Worm (Caenorhabditis elegans) whole organism, midembryonic: ENCODE results near the gene lnkn-1.

Experiments
- cog-1 ChIP-seq: sonication (generic microtip); optimal IDR thresholded peaks from 2 replicates; lab custom pipeline; 2016; ENCODE audit warnings: missing genetic modification characterization, missing compliant biosample characterization
- flt-1 ChIP-seq: fragments of 200-800 bp; sonication (Bioruptor generic); IDR thresholded peaks from 2 replicates; pipeline ENCODE4 v1.3.6; 2022; ENCODE audit warnings: missing genetic modification characterization, missing compliant biosample characterization
- ztf-29 ChIP-seq: fragments of 200-800 bp; sonication (Bioruptor generic); IDR thresholded peaks from 2 replicates; pipeline ENCODE4 v1.3.6; 2022; ENCODE audit warnings: missing genetic modification reagents, missing genetic modification characterization, missing compliant biosample characterization

DNA sequence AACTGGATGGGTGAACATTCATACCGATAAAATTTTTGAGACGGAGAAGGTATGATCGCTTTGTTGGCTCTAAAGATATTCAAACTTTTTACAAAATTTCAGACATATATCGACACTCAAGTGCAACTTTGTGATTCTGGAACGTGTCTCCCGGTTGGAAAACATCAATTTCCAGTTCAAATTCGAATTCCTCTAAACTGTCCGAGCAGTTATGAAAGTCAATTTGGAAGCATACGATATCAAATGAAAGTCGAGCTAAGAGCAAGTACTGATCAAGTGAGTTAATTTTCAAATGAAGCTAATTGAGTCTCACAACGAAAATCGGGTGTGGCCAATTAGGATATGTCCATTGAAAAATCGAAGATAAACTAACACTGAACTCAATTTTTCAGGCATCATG is 44.3 kb downstream of the lnkn-1 start:
- no peak for TF ChIP-seq flt-1 (GFP tag; lab: Robert Waterston, UW)
- TF ChIP-seq ztf-29 (GFP tag; lab: Robert Waterston, UW): no peak
- no peak for TF ChIP-seq cog-1
